Worm (Caenorhabditis elegans): ENCODE measurements around the gene F54C8.7.
A peak's percentile ranks its signal among the peaks of the same experiment; 100 is the strongest.

Gene F54C8.7

ce11 chrIII:9455980-9456658 is 2.3 kb upstream of the F54C8.7 start, which contains the start of the genes rheb-1 and spk-1 (continued):
- TF ChIP-seq nhr-77 (tag; optimal IDR thresholded peaks at IDR 0.05): peak; percentile 76
- peak; percentile 82 for TF ChIP-seq unc-86 (tag; optimal IDR thresholded peaks at IDR 0.05)
- peak; percentile 83 for TF ChIP-seq skn-1 (tag; optimal IDR thresholded peaks at IDR 0.05)
- TF ChIP-seq hpl-2 (GFP tag; optimal IDR thresholded peaks at IDR 0.05): peak; percentile 55
- peak; percentile 14 for TF ChIP-seq ceh-8 (GFP tag; optimal IDR thresholded peaks at IDR 0.05)
- no peak for TF ChIP-seq nhr-76 (tag; optimal IDR thresholded peaks at IDR 0.05)
- peak; percentile 75 to 89 (median 75) for TF ChIP-seq ceh-82 (tag; optimal IDR thresholded peaks at IDR 0.05)
- no peak for TF ChIP-seq unc-98 (GFP tag; IDR thresholded peaks at IDR 0.05)
- TF ChIP-seq zip-4 (GFP tag; optimal IDR thresholded peaks at IDR 0.05): peak; percentile 59
- TF ChIP-seq lin-35 (GFP tag; optimal IDR thresholded peaks at IDR 0.05): peak; percentile 83 to 89
- TF ChIP-seq F16B12.6 (tag; optimal IDR thresholded peaks at IDR 0.05): peak; percentile 34
- no peak for TF ChIP-seq pqm-1 (tag; optimal IDR thresholded peaks at IDR 0.05)
- peak; percentile 89 for TF ChIP-seq nhr-19 (GFP tag; conservative IDR thresholded peaks at IDR 0.05)
- TF ChIP-seq lin-13 (GFP tag; optimal IDR thresholded peaks at IDR 0.05): peak; percentile 79
- TF ChIP-seq lin-39 (tag; optimal IDR thresholded peaks at IDR 0.05): peak; percentile 45
- TF ChIP-seq unc-62 (GFP tag; optimal IDR thresholded peaks at IDR 0.05): no peak
- peak; percentile 93 for TF ChIP-seq snu-23 (GFP tag; optimal IDR thresholded peaks at IDR 0.05)
- no peak for TF ChIP-seq aly-2 (tag; optimal IDR thresholded peaks at IDR 0.05)
- peak; percentile 57 for TF ChIP-seq irx-1 (tag; optimal IDR thresholded peaks at IDR 0.05)
- TF ChIP-seq xbp-1 (tag; optimal IDR thresholded peaks at IDR 0.05): peak; percentile 87
- TF ChIP-seq ceh-88 (GFP tag; IDR thresholded peaks at IDR 0.05): peak; percentile 69; the same call in 1 of the 2 replicates
- TF ChIP-seq lin-15B (tag; optimal IDR thresholded peaks at IDR 0.05): peak; percentile 61
- peak; percentile 60 for TF ChIP-seq mab-9 (GFP tag; IDR thresholded peaks at IDR 0.05)
- no peak for TF ChIP-seq Y116A8C.19 (tag; optimal IDR thresholded peaks at IDR 0.05; ENCODE audit: borderline replicate concordance)
- peak in 1 of 2 experiments; percentile 68 for TF ChIP-seq mdl-1 (tag; optimal IDR thresholded peaks at IDR 0.05)
- TF ChIP-seq ceh-63 (GFP tag; optimal IDR thresholded peaks at IDR 0.05): no peak
- TF ChIP-seq zag-1 (tag; optimal IDR thresholded peaks at IDR 0.05): no peak
- peak; percentile 82 for TF ChIP-seq egl-13 (tag; optimal IDR thresholded peaks at IDR 0.05)
- TF ChIP-seq C34B4.2 (tag; optimal IDR thresholded peaks at IDR 0.05): no peak
- peak; percentile 84 for TF ChIP-seq C16A3.4 (tag; optimal IDR thresholded peaks at IDR 0.05)
- no peak for TF ChIP-seq ces-1 (GFP tag; optimal IDR thresholded peaks at IDR 0.05)
- peak; percentile 94 for TF ChIP-seq fkh-8 (tag; optimal IDR thresholded peaks at IDR 0.05)
- peak; percentile 97 for TF ChIP-seq elt-2 (tag; optimal IDR thresholded peaks at IDR 0.05)

DNA sequence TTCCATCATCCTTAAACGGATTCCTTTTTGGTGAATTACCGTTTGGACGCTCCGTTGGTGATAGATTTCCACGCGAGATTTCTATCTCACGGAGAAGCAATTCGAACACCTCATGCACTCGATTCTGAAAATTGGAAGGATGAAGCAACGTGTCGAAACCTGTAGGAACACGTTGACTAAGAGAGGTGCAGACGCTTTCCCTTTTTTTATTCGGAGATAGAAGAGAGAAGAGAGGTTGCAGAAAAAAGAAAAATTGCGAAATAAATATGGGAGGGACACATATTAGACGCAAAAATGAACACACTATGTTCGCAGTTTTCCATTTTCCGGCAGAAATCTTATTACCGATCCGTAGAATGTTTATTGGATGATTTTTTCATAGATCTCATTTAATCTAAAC is 868 bp upstream of the F54C8.7 start:
- TF ChIP-seq blmp-1 (tag; optimal IDR thresholded peaks at IDR 0.05) (peak; percentile 68), ama-1 (optimal IDR thresholded peaks at IDR 0.05) (no peak)

DNA sequence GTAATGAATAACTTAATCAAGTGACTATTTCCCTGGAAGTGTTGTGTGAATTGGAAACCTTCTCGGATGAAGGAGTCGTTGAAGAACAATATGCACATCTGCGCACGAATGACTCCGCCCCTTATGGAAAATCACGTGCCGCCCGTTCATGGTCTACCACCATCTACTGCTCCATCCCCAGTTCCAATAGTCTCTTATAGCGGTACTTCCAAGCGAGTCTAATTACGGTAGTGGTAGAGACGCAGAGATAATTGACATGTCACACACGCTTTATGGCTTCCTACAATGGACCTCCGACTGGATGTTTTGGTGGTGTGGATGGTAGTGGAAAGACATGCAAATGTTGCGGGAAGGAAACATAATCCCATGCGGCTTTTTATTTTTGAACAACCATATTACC is 2.9 kb downstream of the F54C8.7 start:
- TF ChIP-seq mab-9 (GFP tag; IDR thresholded peaks at IDR 0.05) (no peak), lsy-2 (tag; optimal IDR thresholded peaks at IDR 0.05) (peak; percentile 34 to 41), ztf-11 (tag; optimal IDR thresholded peaks at IDR 0.05) (peak in 1 of 2 experiments; percentile 41), nhr-71 (tag; optimal IDR thresholded peaks at IDR 0.05) (no peak), blmp-1 (tag; optimal IDR thresholded peaks at IDR 0.05) (peak; percentile 32), mdl-1 (tag; optimal IDR thresholded peaks at IDR 0.05) (no peak), lin-14 (GFP tag; optimal IDR thresholded peaks at IDR 0.05) (peak; percentile 27), efl-1 (optimal IDR thresholded peaks at IDR 0.05) (no peak), efl-1 (GFP tag; optimal IDR thresholded peaks at IDR 0.05 in 1 of 2) (peak in 1 of 2 experiments; percentile 15), nhr-85 (tag) (peak; percentile 4), unc-86 (tag; optimal IDR thresholded peaks at IDR 0.05) (peak; percentile 36)
